Fruit fly (Drosophila melanogaster) whole organism, embryonic: ENCODE results near the gene CG13311.
A peak's percentile ranks its signal among the peaks of the same experiment; 100 is the strongest.

Source experiments
- B-H1 ChIP-seq: fragments of 200-800 bp; sonication (Bioruptor generic); IDR thresholded peaks from 3 replicates; pipeline ENCODE4 v1.3.6; 2022; ENCODE audit warnings: missing biosample characterization, missing genetic modification characterization
- B-H2 ChIP-seq: fragments of 200-800 bp; sonication (Bioruptor generic); optimal IDR thresholded peaks from 2 replicates; lab custom pipeline; 2018; ENCODE audit warnings: missing biosample characterization, mild to moderate bottlenecking, missing genetic modification characterization
- Bteb2 ChIP-seq: fragments of 200-800 bp; sonication (Bioruptor generic); optimal IDR thresholded peaks from 2 replicates; lab custom pipeline; 2016; ENCODE audit warnings: missing biosample characterization, missing genetic modification characterization
- CG10274 ChIP-seq: fragments of 200-800 bp; sonication (Bioruptor generic); optimal IDR thresholded peaks from 3 replicates; lab custom pipeline; 2017; ENCODE audit warnings: missing biosample characterization, mild to moderate bottlenecking, missing genetic modification characterization
- CG11093 ChIP-seq: fragments of 200-800 bp; sonication (Bioruptor generic); IDR thresholded peaks from 3 replicates; pipeline ENCODE4 v1.3.6; 2022; ENCODE audit warnings: missing biosample characterization, missing genetic modification characterization
- CG12391 ChIP-seq: fragments of 200-800 bp; sonication (Bioruptor generic); optimal IDR thresholded peaks from 3 replicates; lab custom pipeline; 2018; ENCODE audit warnings: missing biosample characterization, mild to moderate bottlenecking, missing genetic modification characterization, moderate library complexity
- CG13775 ChIP-seq: fragments of 200-800 bp; sonication (Bioruptor generic); optimal IDR thresholded peaks from 3 replicates; lab custom pipeline; 2017; ENCODE audit warnings: missing biosample characterization, mild to moderate bottlenecking, missing genetic modification characterization
- CG16863 ChIP-seq: fragments of 200-800 bp; sonication (Bioruptor generic); optimal IDR thresholded peaks from 3 replicates; lab custom pipeline; 2016; ENCODE audit warnings: missing biosample characterization, missing genetic modification characterization
- CG17186 ChIP-seq: fragments of 200-800 bp; sonication (Bioruptor generic); optimal IDR thresholded peaks from 3 replicates; lab custom pipeline; 2017; ENCODE audit warnings: missing biosample characterization, missing genetic modification reagents, missing genetic modification characterization
- CG17359 ChIP-seq: fragments of 200-800 bp; sonication (Bioruptor generic); optimal IDR thresholded peaks from 3 replicates; lab custom pipeline; 2018; ENCODE audit warnings: missing biosample characterization, mild to moderate bottlenecking, missing genetic modification characterization, moderate library complexity
- CG1792 ChIP-seq: fragments of 200-800 bp; sonication (Bioruptor generic); optimal IDR thresholded peaks from 2 replicates; lab custom pipeline; 2016; ENCODE audit warnings: missing biosample characterization, missing genetic modification characterization
- CG33557 ChIP-seq: fragments of 200-800 bp; sonication (Bioruptor generic); optimal IDR thresholded peaks from 2 replicates; lab custom pipeline; 2019; ENCODE audit warnings: missing biosample characterization, mild to moderate bottlenecking, missing genetic modification characterization, moderate library complexity
- CG34224 ChIP-seq: fragments of 200-800 bp; sonication (Bioruptor generic); IDR thresholded peaks from 3 replicates; pipeline ENCODE4 v1.3.6; 2022; ENCODE audit warnings: missing biosample characterization, missing genetic modification characterization; ENCODE audit not compliant: partially characterized antibody
- CG4360 ChIP-seq: fragments of 200-800 bp; sonication (Bioruptor generic); IDR thresholded peaks from 2 replicates; pipeline ENCODE4 v1.3.6; 2022; ENCODE audit warnings: missing biosample characterization, missing genetic modification characterization
- CG4730 ChIP-seq: fragments of 200-800 bp; sonication (Bioruptor generic); IDR thresholded peaks from 2 replicates; pipeline ENCODE4 v1.3.6; 2022; ENCODE audit warnings: missing biosample characterization, missing genetic modification characterization
- CG5245 ChIP-seq: fragments of 200-800 bp; sonication (Bioruptor generic); optimal IDR thresholded peaks from 3 replicates; lab custom pipeline; 2016; ENCODE audit warnings: missing biosample characterization, missing genetic modification characterization
- CG6689 ChIP-seq: fragments of 200-800 bp; sonication (Bioruptor generic); IDR thresholded peaks from 2 replicates; pipeline ENCODE4 v1.3.6; 2022; ENCODE audit warnings: missing biosample characterization, missing genetic modification characterization
- CG7556 ChIP-seq: fragments of 200-800 bp; sonication (Bioruptor generic); optimal IDR thresholded peaks from 2 replicates; lab custom pipeline; 2017; ENCODE audit warnings: missing biosample characterization, mild to moderate bottlenecking, missing genetic modification characterization
- CG7987 ChIP-seq: fragments of 200-800 bp; sonication (Bioruptor generic); optimal IDR thresholded peaks from 2 replicates; lab custom pipeline; 2018; ENCODE audit warnings: missing biosample characterization, mild to moderate bottlenecking, missing genetic modification characterization, moderate library complexity
- CG9727 ChIP-seq: fragments of 200-800 bp; sonication (Bioruptor generic); optimal IDR thresholded peaks from 3 replicates; lab custom pipeline; 2017; ENCODE audit warnings: missing biosample characterization, mild to moderate bottlenecking, missing genetic modification characterization
- CTCF ChIP-seq: fragments of 200-800 bp; sonication (Bioruptor generic); optimal IDR thresholded peaks from 2 replicates; lab custom pipeline; 2017; ENCODE audit warnings: missing biosample characterization, mild to moderate bottlenecking, missing genetic modification characterization, moderate library complexity
- Camta ChIP-seq: fragments of 200-800 bp; sonication (Bioruptor generic); optimal IDR thresholded peaks from 2 replicates; lab custom pipeline; 2016; ENCODE audit warnings: missing biosample characterization, missing genetic modification characterization
- CoRest ChIP-seq: fragments of 200-800 bp; sonication (Bioruptor generic); optimal IDR thresholded peaks from 3 replicates; lab custom pipeline; 2018; ENCODE audit warnings: missing biosample characterization, mild to moderate bottlenecking, missing genetic modification characterization, moderate library complexity
- Dbx ChIP-seq: fragments of 200-800 bp; sonication (Bioruptor generic); IDR thresholded peaks from 3 replicates; pipeline ENCODE4 v1.3.6; 2022; ENCODE audit warnings: missing biosample characterization, missing genetic modification characterization
- Dip2 ChIP-seq: fragments of 200-800 bp; sonication (Bioruptor generic); IDR thresholded peaks from 2 replicates; pipeline ENCODE4 v1.3.6; 2022; ENCODE audit warnings: missing biosample characterization, missing genetic modification characterization
- Drgx ChIP-seq: fragments of 200-800 bp; sonication (Bioruptor generic); IDR thresholded peaks from 2 replicates; pipeline ENCODE4 v1.3.6; 2022; ENCODE audit warnings: missing biosample characterization, missing genetic modification characterization
- E2f2 ChIP-seq: fragments of 200-800 bp; sonication (Bioruptor generic); IDR thresholded peaks from 2 replicates; pipeline ENCODE4 v1.3.6; 2022; ENCODE audit warnings: missing biosample characterization, missing genetic modification characterization
- Ets65A ChIP-seq: fragments of 200-800 bp; sonication (Bioruptor generic); peaks from one replicate; lab custom pipeline; 2016; ENCODE audit warnings: missing biosample characterization, missing genetic modification characterization
- HmgZ ChIP-seq: fragments of 200-800 bp; sonication (Bioruptor generic); optimal IDR thresholded peaks from 2 replicates; lab custom pipeline; 2018; ENCODE audit warnings: missing biosample characterization, mild to moderate bottlenecking, missing genetic modification characterization
- Hmr ChIP-seq: fragments of 200-800 bp; sonication (Bioruptor generic); optimal IDR thresholded peaks from 3 replicates; lab custom pipeline; 2017; ENCODE audit warnings: mild to moderate bottlenecking, missing biosample characterization, missing genetic modification reagents, missing genetic modification characterization
- MTF-1 ChIP-seq: fragments of 200-800 bp; sonication (Bioruptor generic); optimal IDR thresholded peaks from 2 replicates; lab custom pipeline; 2018; ENCODE audit warnings: missing biosample characterization, mild to moderate bottlenecking, missing genetic modification characterization, borderline replicate concordance
- Med ChIP-seq: fragments of 200-800 bp; sonication (Bioruptor generic); peaks from one replicate; lab custom pipeline; 2016; ENCODE audit warnings: missing biosample characterization, missing genetic modification characterization, mild to moderate bottlenecking, inconsistent platforms, moderate library complexity
- Stat92E ChIP-seq, 3 experiments: fragments of >200 bp in 2 of 3; fragments of 200-800 bp in 1 of 3; sonication (Bioruptor generic) in 1 of 3; optimal IDR thresholded peaks; 2 replicates each; lab custom pipeline; 2017 to 2019; ENCODE audit warnings: missing biosample characterization in 3 of 3, missing genetic modification characterization in 3 of 3, mild to moderate bottlenecking in 1 of 3, moderate library complexity in 1 of 3
- TFAM ChIP-seq: fragments of 200-800 bp; sonication (Bioruptor generic); optimal IDR thresholded peaks from 2 replicates; lab custom pipeline; 2017; ENCODE audit warnings: missing biosample characterization, missing genetic modification characterization, inconsistent platforms
- Xbp1 ChIP-seq: fragments of 200-800 bp; sonication (Bioruptor generic); optimal IDR thresholded peaks from 3 replicates; lab custom pipeline; 2016; ENCODE audit warnings: missing biosample characterization, mild to moderate bottlenecking, missing genetic modification characterization
- Xrp1 ChIP-seq: fragments of 200-800 bp; sonication (Bioruptor generic); IDR thresholded peaks from 2 replicates; pipeline ENCODE4 v1.3.6; 2022; ENCODE audit warnings: missing biosample characterization, missing genetic modification characterization
- abd-A ChIP-seq: fragments of 200-800 bp; sonication (Bioruptor generic); optimal IDR thresholded peaks from 3 replicates; lab custom pipeline; 2019; ENCODE audit warnings: missing biosample characterization, mild to moderate bottlenecking, missing genetic modification characterization, moderate library complexity
- al ChIP-seq: fragments of 200-800 bp; sonication (Bioruptor generic); IDR thresholded peaks from 2 replicates; pipeline ENCODE4 v1.3.6; 2022; ENCODE audit warnings: missing biosample characterization, missing genetic modification characterization
- bsh ChIP-seq, 2 experiments: fragments of 200-800 bp; sonication (Bioruptor generic); optimal IDR thresholded peaks; 2 replicates each; lab custom pipeline; 2017 to 2018; ENCODE audit warnings: mild to moderate bottlenecking in 2 of 2, missing biosample characterization in 2 of 2, missing genetic modification characterization in 2 of 2, moderate library complexity in 1 of 2
- cato ChIP-seq: fragments of 200-800 bp; sonication (Bioruptor generic); optimal IDR thresholded peaks from 2 replicates; lab custom pipeline; 2016; ENCODE audit warnings: missing biosample characterization, missing genetic modification characterization, borderline replicate concordance
- chinmo ChIP-seq: fragments of 200-800 bp; sonication (Bioruptor generic); IDR thresholded peaks from 4 replicates; pipeline ENCODE4 v1.3.6; 2022; ENCODE audit warnings: missing biosample characterization, missing genetic modification characterization; ENCODE audit not compliant: partially characterized antibody
- dmrt11E ChIP-seq: fragments of 200-800 bp; sonication (Bioruptor generic); optimal IDR thresholded peaks from 3 replicates; lab custom pipeline; 2018; ENCODE audit warnings: missing biosample characterization, mild to moderate bottlenecking, missing genetic modification characterization, moderate library complexity
- h ChIP-seq: fragments of >200 bp; optimal IDR thresholded peaks from 2 replicates; lab custom pipeline; 2017
- lbe ChIP-seq: fragments of 200-800 bp; sonication (Bioruptor generic); optimal IDR thresholded peaks from 2 replicates; lab custom pipeline; 2016; ENCODE audit warnings: missing biosample characterization, mild to moderate bottlenecking, missing genetic modification characterization
- nom ChIP-seq: fragments of 200-800 bp; sonication (Bioruptor generic); optimal IDR thresholded peaks from 2 replicates; lab custom pipeline; 2017; ENCODE audit warnings: missing biosample characterization, missing genetic modification characterization, mild to moderate bottlenecking, moderate library complexity, missing genetic modification reagents
- pb ChIP-seq: fragments of 200-800 bp; sonication (Bioruptor generic); optimal IDR thresholded peaks from 3 replicates; lab custom pipeline; 2016; ENCODE audit warnings: missing biosample characterization, missing genetic modification characterization
- salm ChIP-seq: fragments of 200-800 bp; sonication (Bioruptor generic); optimal IDR thresholded peaks from 2 replicates; lab custom pipeline; 2018; ENCODE audit warnings: missing biosample characterization, mild to moderate bottlenecking, missing genetic modification characterization
- sens ChIP-seq: fragments of 200-800 bp; sonication (Bioruptor generic); peaks from one replicate; lab custom pipeline; 2016; ENCODE audit warnings: missing biosample characterization, missing genetic modification characterization
- sim ChIP-seq: fragments of 200-800 bp; sonication (Bioruptor generic); IDR thresholded peaks from 2 replicates; pipeline ENCODE4 v1.3.6; 2022; ENCODE audit warnings: missing biosample characterization, missing genetic modification characterization
- zen2 ChIP-seq: fragments of 200-800 bp; sonication (Bioruptor generic); IDR thresholded peaks from 3 replicates; pipeline ENCODE4 v1.3.6; 2022; ENCODE audit warnings: missing biosample characterization, missing genetic modification characterization; ENCODE audit not compliant: partially characterized antibody

CG13311 gene

DNA sequence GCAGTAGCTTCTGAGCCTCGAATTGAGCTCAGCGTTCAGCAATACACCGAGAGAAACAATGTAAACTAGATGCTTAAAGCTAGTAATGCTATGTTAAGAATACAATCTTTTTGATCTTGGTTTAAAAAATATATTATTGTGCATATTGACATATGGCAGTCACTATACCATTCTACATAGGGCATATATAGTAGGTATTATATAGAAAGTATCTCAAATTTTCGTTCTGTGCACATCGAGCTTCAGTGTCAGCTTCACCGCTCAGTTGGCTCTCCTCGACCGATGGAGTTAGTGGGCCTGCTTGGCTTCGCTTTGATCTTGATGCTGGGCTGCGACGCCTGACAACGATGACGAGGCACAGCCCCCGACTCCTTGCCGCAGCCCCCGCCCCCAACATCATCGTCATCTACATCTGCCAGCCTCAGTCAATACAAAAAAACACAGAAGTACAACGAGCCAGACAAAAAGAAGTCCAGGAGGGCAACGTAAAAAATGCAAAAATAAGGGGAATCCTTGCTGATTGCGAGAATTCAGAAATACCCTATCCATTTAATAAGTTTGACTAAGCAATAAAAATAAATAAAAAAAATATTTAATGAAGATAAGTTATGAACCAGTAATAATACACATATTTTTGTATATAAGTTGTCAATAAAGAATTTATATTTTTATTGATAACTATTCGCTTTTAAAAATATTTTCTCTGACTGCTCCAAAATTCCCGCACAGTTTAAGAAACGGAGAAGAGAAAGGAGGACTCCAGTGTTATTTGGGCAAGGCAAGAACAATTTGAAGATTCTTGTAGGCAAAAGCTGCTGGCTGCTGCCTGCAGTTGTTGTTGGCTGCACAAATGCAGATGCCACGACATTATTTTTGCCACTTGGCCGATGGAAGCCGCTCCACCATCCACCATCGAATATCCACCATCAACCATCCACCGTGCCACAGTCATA lies 20.0 kb upstream of the CG13311 start:
- TF ChIP-seq CG34224 (no peak), bsh (GFP tag; optimal IDR thresholded peaks at IDR 0.05; lab: Kevin White, UChicago) (peak; percentile 17 to 71), Med (GFP tag; lab: Kevin White, UChicago) (peak; percentile 9), Drgx (GFP tag; lab: Robert Waterston, UW) (peak; percentile 85), CG13775 (GFP tag; lab: Kevin White, UChicago) (no peak), pb (GFP tag; lab: Kevin White, UChicago) (no peak), B-H2 (GFP tag; lab: Kevin White, UChicago) (no peak), CG17359 (tag; lab: Kevin White, UChicago) (no peak), Dbx (GFP tag; lab: Robert Waterston, UW) (no peak), sim (no peak), HmgZ (tag; lab: Kevin White, UChicago) (no peak), nom (GFP tag; lab: Kevin White, UChicago) (peak; percentile 89), dmrt11E (tag; lab: Kevin White, UChicago) (peak; percentile 13), Bteb2 (GFP tag; lab: Kevin White, UChicago) (no peak), CG4360 (GFP tag; lab: Robert Waterston, UW) (no peak), CG4730 (GFP tag; lab: Robert Waterston, UW) (no peak), CG33557 (GFP tag; lab: Kevin White, UChicago) (no peak), CG6689 (GFP tag; lab: Robert Waterston, UW) (no peak), CG17186 (no peak), abd-A (tag; lab: Kevin White, UChicago) (no peak), Xrp1 (GFP tag; lab: Robert Waterston, UW) (peak; percentile 45; the same call in 1 of the 2 replicates), CTCF (GFP tag; lab: Kevin White, UChicago) (no peak), CG16863 (GFP tag; lab: Kevin White, UChicago) (no peak), Hmr (GFP tag; lab: Kevin White, UChicago) (no peak), Xbp1 (GFP tag; lab: Kevin White, UChicago) (no peak), cato (GFP tag; lab: Kevin White, UChicago) (no peak), CG12391 (tag; lab: Kevin White, UChicago) (no peak), Stat92E (GFP tag; optimal IDR thresholded peaks at IDR 0.05; lab: Kevin White, UChicago) (no peak), E2f2 (GFP tag; lab: Robert Waterston, UW) (no peak), CG10274 (no peak), CG9727 (GFP tag; lab: Kevin White, UChicago) (no peak), CoRest (tag; lab: Kevin White, UChicago) (no peak), al (GFP tag; lab: Robert Waterston, UW) (no peak), Ets65A (GFP tag; lab: Kevin White, UChicago) (peak; percentile 26), Camta (GFP tag; lab: Kevin White, UChicago) (no peak), CG5245 (GFP tag; lab: Kevin White, UChicago) (no peak), h (lab: Kevin White, UChicago) (no peak), zen2 (GFP tag; lab: Robert Waterston, UW) (no peak), CG7556 (no peak), Dip2 (no peak), CG7987 (GFP tag; lab: Kevin White, UChicago) (no peak), CG11093 (0 out of 3 replicates have a peak, but pooled peaks have one; percentile 15), chinmo (GFP tag; lab: Robert Waterston, UW) (no peak), MTF-1 (GFP tag; lab: Kevin White, UChicago) (no peak), sens (GFP tag; lab: Kevin White, UChicago) (peak; percentile 69), TFAM (GFP tag; lab: Kevin White, UChicago) (no peak), CG1792 (GFP tag; lab: Kevin White, UChicago) (no peak), lbe (peak; percentile 85), B-H1 (no peak), salm (tag; lab: Kevin White, UChicago) (no peak)
